Worm (Caenorhabditis elegans): ENCODE data around the gene hlh-8.

Gene hlh-8

DNA sequence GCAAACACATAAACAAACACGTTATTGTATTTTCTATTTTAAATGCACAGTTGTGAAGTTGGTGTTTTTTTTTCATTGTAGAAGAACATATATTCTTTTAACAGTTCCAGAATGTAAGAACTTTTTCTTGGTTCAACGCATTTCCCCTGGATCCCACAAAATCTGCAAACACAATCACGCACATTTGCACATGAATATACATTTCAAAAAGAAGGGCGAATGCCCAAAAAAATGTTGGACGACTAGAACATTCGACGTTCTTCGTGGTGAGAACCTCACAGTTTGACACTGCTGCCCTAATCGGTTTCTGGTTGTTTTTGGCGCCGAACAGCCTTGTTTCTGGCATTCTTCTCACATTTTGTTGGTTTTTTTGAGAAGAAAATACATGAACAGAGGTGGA, 6.7 kb upstream of the hlh-8 start (continued):
- TF ChIP-seq ceh-20 (GFP tag; IDR thresholded peaks at IDR 0.05), result no peak

DNA sequence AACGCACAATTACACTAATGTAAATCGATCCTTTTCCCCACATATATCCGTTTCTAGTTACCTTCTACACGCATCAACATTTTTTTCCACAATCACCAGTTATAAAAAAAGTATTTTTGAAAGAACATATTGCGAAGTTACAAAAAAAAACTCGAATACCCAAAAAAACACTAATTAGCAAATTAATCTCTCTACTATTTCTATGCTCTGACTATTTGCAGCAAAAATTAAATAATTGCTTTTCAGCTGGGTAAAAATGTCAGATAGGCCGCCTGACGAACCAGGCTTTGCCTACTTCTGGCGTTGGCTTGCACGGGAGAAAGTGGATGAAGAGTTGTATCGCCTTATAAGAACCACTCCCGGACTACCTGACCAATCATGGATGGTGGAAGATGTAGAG, 6.1 kb upstream of the hlh-8 start, which contains the start of gene K07E3.1:
TSS of gene K07E3.1 (plus strand) at position 247 of the 400 bp plus-strand sequence.
- no peak for TF ChIP-seq ZK546.5 (tag; optimal IDR thresholded peaks at IDR 0.05)
- TF ChIP-seq aha-1 (tag), result peak; percentile 57
- no peak for TF ChIP-seq jun-1 (tag; optimal IDR thresholded peaks at IDR 0.05)
- no peak for TF ChIP-seq snpc-4 (tag; optimal IDR thresholded peaks at IDR 0.05)

ce11 chrX:8117827-8118317, 1.6 kb downstream of the hlh-8 start:
- TF ChIP-seq T20F7.1 (GFP tag; optimal IDR thresholded peaks at IDR 0.05), result no peak
- TF ChIP-seq unc-62 (GFP tag; optimal IDR thresholded peaks at IDR 0.05 in 1 of 2), result peak in 1 of 2 experiments; percentile 34
- TF ChIP-seq unc-62 (tag; optimal IDR thresholded peaks at IDR 0.05), result no peak

- TF ChIP-seq unc-62 (GFP tag; optimal IDR thresholded peaks at IDR 0.05 in 1 of 2) (peak in 1 of 2 experiments; percentile 94), unc-62 (tag; optimal IDR thresholded peaks at IDR 0.05) (no peak), mxl-2 (GFP tag; conservative IDR thresholded peaks at IDR 0.05) (no peak)
Observed at ce11 chrX:8120281-8120680, 4.0 kb downstream of the hlh-8 start.

ce11 chrX:8123194-8123593, 6.9 kb downstream of the hlh-8 start, which contains the start of gene C02B8.12:
Gene C02B8.12, minus strand, starts transcription at chrX:8123368.
- TF ChIP-seq aha-1 (tag) (peak; percentile 92), aly-2 (tag; optimal IDR thresholded peaks at IDR 0.05) (no peak)

DNA sequence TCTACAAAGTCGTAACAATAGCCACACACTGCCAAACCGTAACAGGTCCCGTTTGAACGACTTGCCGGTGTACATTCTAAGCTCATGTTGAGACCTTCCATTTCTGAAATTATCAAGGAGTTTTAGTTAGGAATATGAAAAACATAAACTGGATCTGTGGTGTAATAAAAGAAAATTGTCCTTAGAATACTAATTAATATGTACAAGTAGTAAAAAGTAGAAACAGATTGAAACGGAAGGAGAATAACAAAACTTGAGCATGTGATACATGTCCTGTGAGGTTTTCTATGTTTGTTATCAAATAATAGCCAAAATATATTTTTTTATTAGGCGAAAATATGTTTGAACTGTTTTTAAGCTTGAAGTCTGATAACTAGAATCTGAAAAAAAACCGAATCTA, 13.3 kb downstream of the hlh-8 start, which contains the start of gene frpr-1:
TSS of gene frpr-1 (minus strand) at position 101 of the 400 bp plus-strand sequence.
- TF ChIP-seq unc-62 (GFP tag; optimal IDR thresholded peaks at IDR 0.05 in 1 of 2), result peak in 1 of 2 experiments; percentile 38
- TF ChIP-seq unc-62 (tag; optimal IDR thresholded peaks at IDR 0.05), result no peak
- no peak for TF ChIP-seq mdl-1 (tag; optimal IDR thresholded peaks at IDR 0.05)

DNA sequence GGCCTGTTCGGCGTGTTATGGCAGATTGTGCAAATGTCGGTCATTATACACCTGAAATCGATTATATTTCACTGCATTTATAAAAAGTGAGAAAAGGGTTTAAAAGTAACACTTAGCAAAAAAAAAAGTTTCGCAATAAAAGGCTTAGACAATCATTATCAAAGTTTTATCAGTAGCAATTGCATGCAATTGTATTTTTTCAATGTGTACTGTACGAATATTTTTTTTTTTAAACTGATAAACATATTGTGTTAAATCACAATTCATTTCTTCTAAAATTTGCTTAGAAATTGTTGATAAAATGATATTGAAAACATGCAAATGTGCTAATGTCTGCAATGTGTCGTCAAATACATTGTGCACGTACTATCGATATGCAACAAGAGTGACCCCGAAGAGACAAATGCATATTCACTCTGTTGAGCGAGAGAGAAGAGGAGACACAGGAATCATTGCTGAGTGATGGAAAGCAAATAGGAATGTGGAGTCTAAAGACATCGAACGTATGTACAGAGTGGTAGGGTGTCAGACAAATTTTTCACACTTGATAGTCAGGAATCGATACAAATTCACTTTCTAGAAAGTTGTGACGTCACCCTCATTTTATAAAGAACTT, 20.1 kb downstream of the hlh-8 start, which contains the start of gene C02B8.6:
TSS of gene C02B8.6 (minus strand) at position 51 of the 616 bp plus-strand sequence.
- TF ChIP-seq egl-27 (tag; optimal IDR thresholded peaks at IDR 0.05) (no peak), lir-3 (tag; optimal IDR thresholded peaks at IDR 0.05) (no peak), mxl-3 (GFP tag; optimal IDR thresholded peaks at IDR 0.05) (no peak), hmg-1.1 (GFP tag; IDR thresholded peaks at IDR 0.05) (no peak), nhr-41 (GFP tag; IDR thresholded peaks at IDR 0.05) (0 out of 2 replicates have a peak, but pooled peaks have one; percentile 58), daf-16 (GFP tag; optimal IDR thresholded peaks at IDR 0.05) (peak in 1 of 2 experiments; percentile 3), daf-16 (tag; optimal IDR thresholded peaks at IDR 0.05) (peak; percentile 75), nhr-77 (tag; optimal IDR thresholded peaks at IDR 0.05) (peak; percentile 50), lin-1 (GFP tag; IDR thresholded peaks at IDR 0.05) (no peak), pqm-1 (tag; optimal IDR thresholded peaks at IDR 0.05) (peak; percentile 56), hlh-11 (tag; optimal IDR thresholded peaks at IDR 0.05) (peak; percentile 68), nhr-28 (tag; optimal IDR thresholded peaks at IDR 0.05) (peak; percentile 70), snpc-1.2 (GFP tag; IDR thresholded peaks at IDR 0.05) (no peak), dmd-6 (GFP tag; IDR thresholded peaks at IDR 0.05) (peak; percentile 55), T20F7.1 (GFP tag; optimal IDR thresholded peaks at IDR 0.05) (peak; percentile 47), ztf-11 (tag; optimal IDR thresholded peaks at IDR 0.05) (no peak), dve-1 (tag; optimal IDR thresholded peaks at IDR 0.05; ENCODE audit: insufficient read depth) (peak; percentile 87), nhr-6 (tag; optimal IDR thresholded peaks at IDR 0.05) (peak; percentile 54), aha-1 (tag) (peak; percentile 67), mep-1 (tag; optimal IDR thresholded peaks at IDR 0.05) (peak; percentile 84), D1046.2 (GFP tag; IDR thresholded peaks at IDR 0.05) (no peak), lsy-2 (tag; optimal IDR thresholded peaks at IDR 0.05) (no peak), nhr-11 (tag; optimal IDR thresholded peaks at IDR 0.05) (peak; percentile 12), duxl-1 (tag; optimal IDR thresholded peaks at IDR 0.05; ENCODE audit: poor library complexity) (peak; percentile 11), unc-62 (GFP tag; optimal IDR thresholded peaks at IDR 0.05 in 1 of 2) (peak in 1 of 2 experiments; percentile 93), unc-62 (tag; optimal IDR thresholded peaks at IDR 0.05) (no peak), pha-4 (GFP tag; IDR thresholded peaks at IDR 0.05) (no peak), pha-4 (tag; optimal IDR thresholded peaks at IDR 0.05) (peak; percentile 81)
